Worm (Caenorhabditis elegans) whole organism, L4 larva: ENCODE results near the gene str-196.
A peak's percentile ranks its signal among the peaks of the same experiment; 100 is the strongest.

Source experiments
- F10B5.3 ChIP-seq: sonication (generic microtip); optimal IDR thresholded peaks from 2 replicates; lab custom pipeline; 2016; ENCODE audit warnings: mild to moderate bottlenecking, missing genetic modification characterization, missing compliant biosample characterization
- F37D6.2 ChIP-seq: sonication (generic microtip); optimal IDR thresholded peaks from 2 replicates; lab custom pipeline; 2016; ENCODE audit warnings: mild to moderate bottlenecking, missing genetic modification characterization, missing compliant biosample characterization
- R02D3.7 ChIP-seq: fragments of 150-350 bp; sonication (generic microtip); optimal IDR thresholded peaks from 3 replicates; lab custom pipeline; 2014; ENCODE audit warnings: missing biosample characterization, missing genetic modification characterization
- T26A8.4 ChIP-seq: fragments of 200-800 bp; sonication (Bioruptor generic); IDR thresholded peaks from 2 replicates; pipeline ENCODE4 v1.3.6; 2022; ENCODE audit warnings: missing genetic modification characterization, missing compliant biosample characterization
- Y5F2A.4 ChIP-seq: fragments of 200-800 bp; sonication (Bioruptor generic); optimal IDR thresholded peaks from 2 replicates; lab custom pipeline; 2018; ENCODE audit warnings: mild to moderate bottlenecking, missing genetic modification characterization, missing compliant biosample characterization
- aha-1 ChIP-seq: fragments of 150-350 bp; peaks from one replicate; lab custom pipeline; 2014; ENCODE audit warnings: missing biosample characterization, missing genetic modification characterization
- aly-2 ChIP-seq: sonication (generic microtip); optimal IDR thresholded peaks from 2 replicates; lab custom pipeline; 2018; ENCODE audit warnings: missing biosample characterization, missing genetic modification characterization
- ama-1 ChIP-seq: fragments of 150-350 bp; optimal IDR thresholded peaks from 2 replicates; lab custom pipeline; 2014; ENCODE audit warnings: inconsistent platforms, mixed read lengths
- ceh-20 ChIP-seq: fragments of 200-800 bp; sonication (Bioruptor generic); IDR thresholded peaks from 2 replicates; pipeline ENCODE4 v1.3.6; 2022; ENCODE audit warnings: missing genetic modification reagents, missing genetic modification characterization, missing compliant biosample characterization
- ceh-28 ChIP-seq: fragments of 150-350 bp; optimal IDR thresholded peaks from 2 replicates; lab custom pipeline; 2014; ENCODE audit warnings: missing biosample characterization, missing genetic modification reagents, missing genetic modification characterization
- ceh-44 ChIP-seq: fragments of 200-800 bp; sonication (Bioruptor generic); IDR thresholded peaks from 2 replicates; pipeline ENCODE4 v1.3.6; 2022; ENCODE audit warnings: missing genetic modification reagents, missing genetic modification characterization, missing compliant biosample characterization
- ceh-62 ChIP-seq: sonication (generic microtip); optimal IDR thresholded peaks from 2 replicates; lab custom pipeline; 2017; ENCODE audit warnings: missing biosample characterization, missing genetic modification characterization
- cey-2 ChIP-seq: sonication (generic microtip); optimal IDR thresholded peaks from 3 replicates; lab custom pipeline; 2017; ENCODE audit warnings: missing genetic modification characterization, mild to moderate bottlenecking, missing compliant biosample characterization, antibody characterized with exemption, borderline replicate concordance; ENCODE audit not compliant: insufficient read depth
- daf-12 ChIP-seq: fragments of 150-350 bp; optimal IDR thresholded peaks from 2 replicates; lab custom pipeline; 2014; ENCODE audit warnings: missing biosample characterization, missing genetic modification reagents, missing genetic modification characterization
- daf-16 ChIP-seq, 3 experiments: sonication (generic microtip); optimal IDR thresholded peaks; 2 replicates each; lab custom pipeline; 2016 to 2017; ENCODE audit warnings: missing genetic modification characterization in 3 of 3, missing genetic modification reagents in 3 of 3, mild to moderate bottlenecking in 2 of 3, missing compliant biosample characterization in 2 of 3, missing biosample characterization in 1 of 3, moderate library complexity in 1 of 3
- daf-19 ChIP-seq: fragments of 200-800 bp; sonication (Bioruptor generic); conservative IDR thresholded peaks from 2 replicates; pipeline ENCODE4 v1.3.6; 2022; ENCODE audit warnings: missing genetic modification characterization, missing compliant biosample characterization
- dmd-6 ChIP-seq: fragments of 200-800 bp; sonication (Bioruptor generic); IDR thresholded peaks from 2 replicates; pipeline ENCODE4 v1.3.6; 2022; ENCODE audit warnings: missing genetic modification reagents, missing genetic modification characterization, missing compliant biosample characterization
- dmd-9 ChIP-seq: fragments of 200-800 bp; sonication (Bioruptor generic); IDR thresholded peaks from 2 replicates; pipeline ENCODE4 v1.3.6; 2022; ENCODE audit warnings: missing genetic modification reagents, missing genetic modification characterization, missing compliant biosample characterization
- dve-1 ChIP-seq: sonication (generic microtip); optimal IDR thresholded peaks from 2 replicates; lab custom pipeline; 2017; ENCODE audit warnings: antibody characterized with exemption, mild to moderate bottlenecking, missing genetic modification characterization, missing compliant biosample characterization; ENCODE audit not compliant: insufficient read depth
- egl-27 ChIP-seq: sonication (generic microtip); optimal IDR thresholded peaks from 3 replicates; lab custom pipeline; 2017; ENCODE audit warnings: missing biosample characterization, missing genetic modification reagents, missing genetic modification characterization
- hlh-11 ChIP-seq: fragments of 200-800 bp; sonication (Bioruptor generic); optimal IDR thresholded peaks from 2 replicates; lab custom pipeline; 2018; ENCODE audit warnings: mild to moderate bottlenecking, missing genetic modification characterization, missing compliant biosample characterization
- hlh-30 ChIP-seq: sonication (generic microtip); optimal IDR thresholded peaks from 2 replicates; lab custom pipeline; 2017; ENCODE audit warnings: antibody characterized with exemption, mild to moderate bottlenecking, missing genetic modification characterization, missing compliant biosample characterization; ENCODE audit not compliant: insufficient read depth
- hmg-1.1 ChIP-seq: fragments of 200-800 bp; sonication (Bioruptor generic); IDR thresholded peaks from 2 replicates; pipeline ENCODE4 v1.3.6; 2022; ENCODE audit warnings: missing genetic modification reagents, missing genetic modification characterization, missing compliant biosample characterization
- jun-1 ChIP-seq: fragments of 150-350 bp; optimal IDR thresholded peaks from 2 replicates; lab custom pipeline; 2014; ENCODE audit warnings: missing biosample characterization, missing genetic modification reagents, missing genetic modification characterization
- lim-7 ChIP-seq: fragments of 200-800 bp; sonication (Bioruptor generic); IDR thresholded peaks from 2 replicates; pipeline ENCODE4 v1.3.6; 2022; ENCODE audit warnings: missing genetic modification characterization, missing compliant biosample characterization
- lin-15B ChIP-seq: fragments of 150-350 bp; sonication (generic microtip); optimal IDR thresholded peaks from 3 replicates; lab custom pipeline; 2014; ENCODE audit warnings: missing biosample characterization, missing genetic modification characterization
- lsy-2 ChIP-seq, 2 experiments: fragments of 150-350 bp in 1 of 2; sonication (generic microtip) in 1 of 2; optimal IDR thresholded peaks; 2 replicates each; lab custom pipeline; 2014 to 2017; ENCODE audit warnings: missing biosample characterization in 2 of 2, missing genetic modification characterization in 2 of 2
- madf-9 ChIP-seq: fragments of 200-800 bp; sonication (Bioruptor generic); conservative IDR thresholded peaks from 2 replicates; pipeline ENCODE4 v1.3.6; 2022; ENCODE audit warnings: missing genetic modification reagents, missing genetic modification characterization, missing compliant biosample characterization
- mdt-29 ChIP-seq: fragments of 200-800 bp; sonication (Bioruptor generic); IDR thresholded peaks from 2 replicates; pipeline ENCODE4 v1.3.6; 2022; ENCODE audit warnings: missing genetic modification reagents, missing genetic modification characterization, missing compliant biosample characterization
- mes-2 ChIP-seq: sonication (generic microtip); optimal IDR thresholded peaks from 2 replicates; lab custom pipeline; 2016; ENCODE audit warnings: missing genotype, mild to moderate bottlenecking, missing genetic modification characterization, missing compliant biosample characterization; ENCODE audit not compliant: poor library complexity, severe bottlenecking
- mxl-2 ChIP-seq: fragments of 200-800 bp; sonication (Bioruptor generic); conservative IDR thresholded peaks from 2 replicates; pipeline ENCODE4 v1.3.6; 2022; ENCODE audit warnings: missing genetic modification reagents, missing genetic modification characterization, missing compliant biosample characterization
- nhr-102 ChIP-seq: sonication (generic microtip); optimal IDR thresholded peaks from 2 replicates; lab custom pipeline; 2016; ENCODE audit warnings: mild to moderate bottlenecking, missing genetic modification characterization, moderate library complexity, missing compliant biosample characterization
- nhr-111 ChIP-seq: fragments of 200-800 bp; sonication (Bioruptor generic); optimal IDR thresholded peaks from 2 replicates; lab custom pipeline; 2018; ENCODE audit warnings: mild to moderate bottlenecking, missing genetic modification characterization, missing compliant biosample characterization
- nhr-237 ChIP-seq: sonication (generic microtip); optimal IDR thresholded peaks from 2 replicates; lab custom pipeline; 2017; ENCODE audit warnings: missing biosample characterization, missing genetic modification characterization
- nhr-28 ChIP-seq: fragments of 150-350 bp; optimal IDR thresholded peaks from 2 replicates; lab custom pipeline; 2014; ENCODE audit warnings: missing biosample characterization, missing genetic modification characterization
- nhr-41 ChIP-seq: fragments of 200-800 bp; sonication (Bioruptor generic); IDR thresholded peaks from 2 replicates; pipeline ENCODE4 v1.3.6; 2022; ENCODE audit warnings: missing genetic modification reagents, missing genetic modification characterization, missing compliant biosample characterization
- nhr-48 ChIP-seq: sonication (generic microtip); optimal IDR thresholded peaks from 2 replicates; lab custom pipeline; 2016; ENCODE audit warnings: mild to moderate bottlenecking, missing genetic modification characterization, missing compliant biosample characterization
- nhr-6 ChIP-seq: fragments of 150-350 bp; optimal IDR thresholded peaks from 2 replicates; lab custom pipeline; 2014; ENCODE audit warnings: missing biosample characterization, missing genetic modification characterization
- pha-4 ChIP-seq, 2 experiments: fragments of 150-350 bp in 1 of 2; fragments of 200-800 bp in 1 of 2; sonication (Bioruptor generic) in 1 of 2; IDR thresholded peaks in 1 of 2; optimal IDR thresholded peaks in 1 of 2; 2 replicates each; pipeline versions ENCODE4 v1.3.6 to Lab custom; 2014 to 2022; ENCODE audit warnings: missing genetic modification characterization in 2 of 2, missing genetic modification reagents in 2 of 2, missing biosample characterization in 1 of 2, missing compliant biosample characterization in 1 of 2
- pqm-1 ChIP-seq: sonication (generic microtip); optimal IDR thresholded peaks from 2 replicates; lab custom pipeline; 2017; ENCODE audit warnings: missing biosample characterization, missing genetic modification characterization
- rbr-2 ChIP-seq: sonication (generic microtip); optimal IDR thresholded peaks from 2 replicates; lab custom pipeline; 2016; ENCODE audit warnings: missing genotype, missing genetic modification characterization, missing compliant biosample characterization
- sdz-12 ChIP-seq: fragments of 200-800 bp; sonication (Bioruptor generic); optimal IDR thresholded peaks from 2 replicates; lab custom pipeline; 2018; ENCODE audit warnings: mild to moderate bottlenecking, missing genetic modification characterization, missing compliant biosample characterization
- snpc-1.2 ChIP-seq: fragments of 200-800 bp; sonication (Bioruptor generic); IDR thresholded peaks from 2 replicates; pipeline ENCODE4 v1.3.6; 2022; ENCODE audit warnings: missing genetic modification reagents, missing genetic modification characterization, missing compliant biosample characterization
- snpc-4 ChIP-seq: fragments of 150-350 bp; optimal IDR thresholded peaks from 2 replicates; lab custom pipeline; 2014; ENCODE audit warnings: missing biosample characterization, missing genetic modification characterization
- tag-97 ChIP-seq: fragments of 200-800 bp; sonication (Bioruptor generic); IDR thresholded peaks from 2 replicates; pipeline ENCODE4 v1.3.6; 2022; ENCODE audit warnings: missing genetic modification characterization, missing compliant biosample characterization
- unc-130 ChIP-seq: sonication (generic microtip); optimal IDR thresholded peaks from 2 replicates; lab custom pipeline; 2016; ENCODE audit warnings: missing genetic modification reagents, missing genetic modification characterization, missing compliant biosample characterization
- unc-39 ChIP-seq: sonication (generic microtip); optimal IDR thresholded peaks from 2 replicates; lab custom pipeline; 2017; ENCODE audit warnings: missing biosample characterization, missing genetic modification characterization
- zfp-2 ChIP-seq: sonication (generic microtip); optimal IDR thresholded peaks from 2 replicates; lab custom pipeline; 2016; ENCODE audit warnings: mild to moderate bottlenecking, missing genetic modification characterization, missing compliant biosample characterization
- zip-11 ChIP-seq: fragments of 200-800 bp; sonication (Bioruptor generic); IDR thresholded peaks from 2 replicates; pipeline ENCODE4 v1.3.6; 2022; ENCODE audit warnings: missing genetic modification characterization, missing compliant biosample characterization

str-196 gene

ce11 chrV:457839-458238 lies 33.7 kb upstream of the str-196 start:
- TF ChIP-seq snpc-1.2 (GFP tag; lab: Robert Waterston, UW), result no peak
- no peak for TF ChIP-seq nhr-6 (tag; lab: Kevin White, UChicago)
- TF ChIP-seq cey-2 (tag; lab: Kevin White, UChicago), result no peak
- no peak for TF ChIP-seq aha-1 (tag; lab: Kevin White, UChicago)
- TF ChIP-seq pqm-1 (tag; lab: Kevin White, UChicago), result peak; percentile 18
- TF ChIP-seq unc-130, result no peak
- no peak for TF ChIP-seq ceh-62 (tag; lab: Kevin White, UChicago)
- no peak for TF ChIP-seq T26A8.4
- no peak for TF ChIP-seq F37D6.2
- TF ChIP-seq ceh-44, result no peak
- TF ChIP-seq jun-1, result no peak
- TF ChIP-seq dve-1 (tag; lab: Kevin White, UChicago), result peak; percentile 23
- no peak for TF ChIP-seq egl-27
- TF ChIP-seq zfp-2, result no peak
- no peak for TF ChIP-seq mdt-29 (GFP tag; lab: Robert Waterston, UW)
- no peak for TF ChIP-seq zip-11
- peak; percentile 36 for TF ChIP-seq nhr-28
- no peak for TF ChIP-seq nhr-237 (tag; lab: Kevin White, UChicago)
- no peak for TF ChIP-seq rbr-2
- TF ChIP-seq tag-97 (GFP tag; lab: Robert Waterston, UW), result no peak
- no peak for TF ChIP-seq R02D3.7 (tag; lab: Kevin White, UChicago)
- no peak for TF ChIP-seq daf-19 (GFP tag; lab: Robert Waterston, UW)
- no peak for TF ChIP-seq sdz-12 (GFP tag; lab: Kevin White, UChicago)
- TF ChIP-seq daf-16 (GFP tag; optimal IDR thresholded peaks at IDR 0.05; lab: Kevin White, UChicago), result no peak
- TF ChIP-seq daf-16 (tag; optimal IDR thresholded peaks at IDR 0.05; lab: Kevin White, UChicago), result peak; percentile 62
- TF ChIP-seq nhr-41 (GFP tag; lab: Robert Waterston, UW), result no peak
- TF ChIP-seq ama-1 (lab: Kevin White, UChicago), result no peak
- TF ChIP-seq ceh-28 (tag; lab: Kevin White, UChicago), result no peak

- TF ChIP-seq hmg-1.1 (GFP tag; lab: Robert Waterston, UW) (no peak), tag-97 (GFP tag; lab: Robert Waterston, UW) (no peak), snpc-4 (tag; lab: Kevin White, UChicago) (no peak), F10B5.3 (tag; lab: Kevin White, UChicago) (no peak), nhr-48 (tag; lab: Kevin White, UChicago) (peak; percentile 49), nhr-111 (GFP tag; lab: Kevin White, UChicago) (no peak), hlh-11 (tag; lab: Kevin White, UChicago) (peak; percentile 63), dmd-6 (GFP tag; lab: Robert Waterston, UW) (peak; percentile 89), dmd-9 (GFP tag; lab: Robert Waterston, UW) (no peak), unc-39 (tag; lab: Kevin White, UChicago) (no peak), dve-1 (tag; lab: Kevin White, UChicago) (peak; percentile 80), ceh-20 (GFP tag; lab: Robert Waterston, UW) (no peak), Y5F2A.4 (no peak), mdt-29 (GFP tag; lab: Robert Waterston, UW) (no peak), nhr-6 (tag; lab: Kevin White, UChicago) (no peak), pqm-1 (tag; lab: Kevin White, UChicago) (peak; percentile 62), pha-4 (GFP tag; IDR thresholded peaks at IDR 0.05; lab: Robert Waterston, UW) (no peak), pha-4 (tag; optimal IDR thresholded peaks at IDR 0.05; lab: Kevin White, UChicago) (no peak), madf-9 (GFP tag; lab: Robert Waterston, UW) (no peak), daf-16 (GFP tag; optimal IDR thresholded peaks at IDR 0.05; lab: Kevin White, UChicago) (no peak), daf-16 (tag; optimal IDR thresholded peaks at IDR 0.05; lab: Kevin White, UChicago) (peak; percentile 81), lim-7 (GFP tag; lab: Robert Waterston, UW) (no peak), nhr-102 (tag; lab: Kevin White, UChicago) (peak; percentile 35), lin-15B (no peak), mes-2 (tag; lab: Kevin White, UChicago) (peak; percentile 39), jun-1 (no peak), mxl-2 (GFP tag; lab: Robert Waterston, UW) (no peak), aly-2 (no peak), hlh-30 (tag; lab: Kevin White, UChicago) (peak; percentile 60), zip-11 (no peak), daf-12 (no peak), lsy-2 (tag; optimal IDR thresholded peaks at IDR 0.05; lab: Kevin White, UChicago) (peak in 1 of 2 experiments; percentile 6)
Measured at ce11 chrV:459464-459863, 32.1 kb upstream of the str-196 start, which contains the start of gene nhr-203. TSS of gene nhr-203 (plus strand) at chrV:459795.
